Worm (Caenorhabditis elegans) whole organism, late embryonic: ENCODE results near the gene nhr-137.

Experiments used
- Y22D7AL.16 ChIP-seq: sonication (generic microtip); optimal IDR thresholded peaks from 2 replicates; lab custom pipeline; 2016; ENCODE audit warnings: missing genetic modification characterization, missing compliant biosample characterization
- ama-1 ChIP-seq: fragments of 150-350 bp; optimal IDR thresholded peaks from 2 replicates; lab custom pipeline; 2014
- ceh-14 ChIP-seq: sonication (generic microtip); optimal IDR thresholded peaks from 2 replicates; lab custom pipeline; 2016; ENCODE audit warnings: missing genotype, missing genetic modification characterization, missing compliant biosample characterization
- ceh-2 ChIP-seq: sonication (generic microtip); optimal IDR thresholded peaks from 2 replicates; lab custom pipeline; 2016; ENCODE audit warnings: missing genotype, missing genetic modification characterization, missing compliant biosample characterization
- ceh-22 ChIP-seq: sonication (generic microtip); optimal IDR thresholded peaks from 2 replicates; lab custom pipeline; 2017; ENCODE audit warnings: missing biosample characterization, missing genetic modification characterization
- ceh-24 ChIP-seq: sonication (generic microtip); optimal IDR thresholded peaks from 2 replicates; lab custom pipeline; 2016; ENCODE audit warnings: mild to moderate bottlenecking, missing genetic modification characterization, missing compliant biosample characterization
- ceh-30 ChIP-seq: fragments of 150-350 bp; optimal IDR thresholded peaks from 2 replicates; lab custom pipeline; 2014; ENCODE audit warnings: missing biosample characterization, missing genetic modification characterization
- ceh-6 ChIP-seq: fragments of 200-800 bp; sonication (Bioruptor generic); optimal IDR thresholded peaks from 2 replicates; lab custom pipeline; 2018; ENCODE audit warnings: mild to moderate bottlenecking, missing genetic modification characterization, missing compliant biosample characterization
- che-1 ChIP-seq: sonication (generic microtip); optimal IDR thresholded peaks from 2 replicates; lab custom pipeline; 2016; ENCODE audit warnings: mild to moderate bottlenecking, missing genetic modification characterization, missing compliant biosample characterization
- elt-2 ChIP-seq: sonication (generic microtip); optimal IDR thresholded peaks from 2 replicates; lab custom pipeline; 2016; ENCODE audit warnings: missing genetic modification reagents, missing genetic modification characterization, missing compliant biosample characterization
- elt-4 ChIP-seq: sonication (generic microtip); optimal IDR thresholded peaks from 2 replicates; lab custom pipeline; 2016; ENCODE audit warnings: missing genetic modification characterization, missing compliant biosample characterization
- ets-4 ChIP-seq: sonication (generic microtip); optimal IDR thresholded peaks from 2 replicates; lab custom pipeline; 2016; ENCODE audit warnings: missing genetic modification characterization, missing compliant biosample characterization
- eyg-1 ChIP-seq: sonication (generic microtip); optimal IDR thresholded peaks from 2 replicates; lab custom pipeline; 2016; ENCODE audit warnings: missing genotype, missing genetic modification characterization, missing compliant biosample characterization
- fkh-10 ChIP-seq: fragments of 150-350 bp; optimal IDR thresholded peaks from 2 replicates; lab custom pipeline; 2014; ENCODE audit warnings: missing biosample characterization, missing genetic modification reagents, missing genetic modification characterization
- fkh-6 ChIP-seq: sonication (generic microtip); optimal IDR thresholded peaks from 2 replicates; lab custom pipeline; 2016; ENCODE audit warnings: missing genetic modification characterization, missing compliant biosample characterization
- hlh-30 ChIP-seq: sonication (generic microtip); optimal IDR thresholded peaks from 2 replicates; lab custom pipeline; 2017; ENCODE audit warnings: antibody characterized with exemption, missing genetic modification characterization, missing compliant biosample characterization; ENCODE audit not compliant: insufficient read depth
- lin-11 ChIP-seq: fragments of 200-800 bp; sonication (Bioruptor generic); optimal IDR thresholded peaks from 2 replicates; lab custom pipeline; 2018; ENCODE audit warnings: mild to moderate bottlenecking, missing genetic modification characterization, missing compliant biosample characterization
- madf-2 ChIP-seq: sonication (generic microtip); optimal IDR thresholded peaks from 2 replicates; lab custom pipeline; 2017; ENCODE audit warnings: missing genetic modification characterization, missing compliant biosample characterization
- nfya-1 ChIP-seq: sonication (generic microtip); optimal IDR thresholded peaks from 2 replicates; lab custom pipeline; 2017; ENCODE audit warnings: missing genetic modification characterization, mild to moderate bottlenecking, missing compliant biosample characterization, antibody characterized with exemption, moderate library complexity
- nhr-11 ChIP-seq: fragments of 150-350 bp; optimal IDR thresholded peaks from 2 replicates; lab custom pipeline; 2014; ENCODE audit warnings: missing biosample characterization, missing genetic modification characterization
- nhr-232 ChIP-seq: sonication (generic microtip); optimal IDR thresholded peaks from 2 replicates; lab custom pipeline; 2016; ENCODE audit warnings: missing genetic modification characterization, missing compliant biosample characterization
- odd-2 ChIP-seq: sonication (generic microtip); optimal IDR thresholded peaks from 2 replicates; lab custom pipeline; 2017; ENCODE audit warnings: antibody characterized with exemption, mild to moderate bottlenecking, missing genetic modification characterization, missing compliant biosample characterization
- pax-1 ChIP-seq: fragments of 150-350 bp; optimal IDR thresholded peaks from 2 replicates; lab custom pipeline; 2014; ENCODE audit warnings: missing biosample characterization, missing genetic modification characterization
- pha-2 ChIP-seq: sonication (generic microtip); optimal IDR thresholded peaks from 2 replicates; lab custom pipeline; 2017; ENCODE audit warnings: mild to moderate bottlenecking, missing genetic modification characterization, missing compliant biosample characterization
- rnt-1 ChIP-seq: sonication (generic microtip); optimal IDR thresholded peaks from 2 replicates; lab custom pipeline; 2016; ENCODE audit warnings: missing genetic modification characterization, missing compliant biosample characterization
- tbx-2 ChIP-seq: sonication (generic microtip); optimal IDR thresholded peaks from 2 replicates; lab custom pipeline; 2016; ENCODE audit warnings: missing genetic modification characterization, missing compliant biosample characterization
- tbx-7 ChIP-seq: sonication (generic microtip); optimal IDR thresholded peaks from 2 replicates; lab custom pipeline; 2016; ENCODE audit warnings: missing genotype, missing genetic modification characterization, missing compliant biosample characterization
- ttx-3 ChIP-seq: sonication (generic microtip); optimal IDR thresholded peaks from 2 replicates; lab custom pipeline; 2016; ENCODE audit warnings: missing genetic modification reagents, missing genetic modification characterization, missing compliant biosample characterization
- unc-3 ChIP-seq, 2 experiments: fragments of 200-800 bp in 1 of 2; sonication (Bioruptor generic) in 1 of 2; sonication (generic microtip) in 1 of 2; conservative IDR thresholded peaks in 1 of 2; optimal IDR thresholded peaks in 1 of 2; 2 replicates each; pipeline versions ENCODE4 v1.3.6 to Lab custom; 2016 to 2022; ENCODE audit warnings: missing compliant biosample characterization in 2 of 2, missing genetic modification characterization in 2 of 2, missing genetic modification reagents in 1 of 2
- unc-42 ChIP-seq: sonication (generic microtip); optimal IDR thresholded peaks from 2 replicates; lab custom pipeline; 2016; ENCODE audit warnings: missing genotype, missing genetic modification characterization, missing compliant biosample characterization
- unc-55 ChIP-seq: sonication (generic microtip); optimal IDR thresholded peaks from 2 replicates; lab custom pipeline; 2017; ENCODE audit warnings: missing biosample characterization, missing genetic modification reagents, missing genetic modification characterization
- ztf-16 ChIP-seq: sonication (generic microtip); optimal IDR thresholded peaks from 2 replicates; lab custom pipeline; 2017; ENCODE audit warnings: missing genetic modification characterization, missing compliant biosample characterization

The nhr-137 gene

DNA sequence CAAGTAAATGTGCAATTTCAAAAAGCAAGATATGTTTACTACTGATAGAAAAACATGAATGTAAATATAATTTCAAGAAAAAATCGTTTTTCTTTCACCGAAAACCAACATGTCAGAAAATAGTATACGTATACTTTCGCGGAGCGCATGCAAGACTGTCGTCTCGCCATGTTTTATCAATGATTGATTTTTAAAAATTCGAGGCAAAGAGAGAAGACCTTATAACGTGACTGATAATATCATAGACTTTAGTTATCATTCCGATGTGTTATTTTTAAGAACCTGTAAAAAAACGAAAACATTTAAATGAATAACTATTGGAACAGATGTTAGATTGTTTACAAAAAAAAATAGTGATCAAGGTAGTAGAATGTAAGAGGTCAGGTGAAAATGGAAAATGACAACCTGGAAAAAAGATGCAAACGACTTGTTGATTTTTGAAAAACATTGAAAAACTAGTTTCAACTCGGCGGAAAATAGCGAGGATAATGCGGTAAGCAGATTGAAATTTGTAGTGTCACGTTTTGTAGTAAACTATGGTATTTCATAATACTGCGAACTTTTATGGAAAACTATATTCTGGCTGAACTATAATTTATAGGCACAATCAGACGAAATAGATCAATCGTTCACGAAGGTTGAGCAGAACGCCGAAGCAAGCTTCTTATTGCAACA is 22.3 kb downstream of the nhr-137 start:
- TF ChIP-seq Y22D7AL.16: no peak
- no peak for TF ChIP-seq pha-2
- TF ChIP-seq eyg-1 (tag; lab: Kevin White, UChicago): no peak
- TF ChIP-seq, all 69 proteins: peak for 0

DNA sequence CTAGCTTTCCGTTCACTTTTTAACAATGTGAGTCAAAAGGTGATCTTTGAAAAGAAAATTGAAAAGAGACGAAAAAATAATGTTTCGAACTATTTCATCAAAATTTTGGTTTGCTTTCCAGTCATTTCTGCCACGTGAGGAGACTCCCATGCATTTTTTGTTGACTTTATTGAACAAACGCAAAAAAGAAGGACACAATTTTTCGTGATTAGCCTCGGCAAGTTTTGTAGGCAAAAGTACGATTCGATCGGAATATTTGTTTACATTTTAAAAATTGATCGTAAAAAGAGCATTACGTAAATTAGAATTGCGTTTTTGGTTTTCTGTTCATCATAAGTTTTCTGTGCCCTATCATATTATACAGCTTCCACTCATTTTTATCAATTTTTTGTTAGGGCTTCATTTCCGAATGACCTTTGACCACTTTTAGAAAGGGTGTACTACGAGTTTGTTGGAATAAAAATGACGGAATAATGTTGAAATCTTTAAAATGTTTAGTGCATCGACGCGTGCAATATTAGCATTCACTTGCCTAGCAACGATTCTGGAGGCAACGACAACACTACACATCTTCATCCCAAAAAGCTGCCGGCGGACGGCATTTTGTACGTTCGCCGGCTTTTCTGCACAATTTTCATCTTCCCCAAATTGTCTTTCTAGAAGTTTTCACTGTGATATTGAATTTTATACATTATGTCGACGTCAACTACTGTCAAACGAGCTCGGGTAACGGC is 23.7 kb downstream of the nhr-137 start, which contains the start of gene C56E10.3:
Gene C56E10.3 (plus strand): TSS at position 684 of the 734 bp plus-strand sequence.
- no peak for TF ChIP-seq odd-2
- TF ChIP-seq Y22D7AL.16: no peak
- no peak for TF ChIP-seq ets-4
- TF ChIP-seq pax-1 (tag; lab: Kevin White, UChicago): no peak
- no peak for TF ChIP-seq nhr-11
- TF ChIP-seq hlh-30 (tag; lab: Kevin White, UChicago): no peak
- TF ChIP-seq unc-3 (GFP tag; conservative IDR thresholded peaks at IDR 0.05; lab: Robert Waterston, UW): no peak
- no peak for TF ChIP-seq unc-3 (tag; optimal IDR thresholded peaks at IDR 0.05; lab: Kevin White, UChicago)
- no peak for TF ChIP-seq rnt-1 (tag; lab: Kevin White, UChicago)
- TF ChIP-seq eyg-1 (tag; lab: Kevin White, UChicago): no peak
- TF ChIP-seq fkh-10 (GFP tag; lab: Kevin White, UChicago): no peak
- no peak for TF ChIP-seq tbx-7 (tag; lab: Kevin White, UChicago)
- no peak for TF ChIP-seq ceh-6 (GFP tag; lab: Kevin White, UChicago)

DNA sequence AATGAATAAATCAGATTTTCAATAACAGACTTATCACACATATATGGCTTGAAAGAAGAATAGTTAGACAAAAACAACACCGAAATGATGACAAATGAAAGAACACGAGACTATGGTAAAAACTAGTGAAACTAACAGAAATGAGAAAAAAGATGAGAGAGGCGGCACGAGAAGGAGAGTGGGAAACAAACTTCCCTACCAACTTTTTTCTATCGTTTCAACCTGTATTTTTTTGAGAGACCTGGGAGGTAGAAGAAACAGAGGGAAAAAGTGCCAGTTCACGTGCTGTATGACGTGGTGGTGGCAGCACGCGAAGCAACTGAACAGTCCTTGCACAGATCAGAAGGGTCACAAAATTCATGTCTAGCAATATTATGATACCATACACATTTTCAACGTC is 26.0 kb downstream of the nhr-137 start:
- TF ChIP-seq eyg-1 (tag; lab: Kevin White, UChicago) (no peak), che-1 (tag; lab: Kevin White, UChicago) (no peak), nhr-232 (tag; lab: Kevin White, UChicago) (no peak), fkh-6 (no peak), tbx-2 (tag; lab: Kevin White, UChicago) (no peak)

ce11 chrX:6641509-6641908 is 27.3 kb downstream of the nhr-137 start:
- no peak for TF ChIP-seq ztf-16 (tag; lab: Kevin White, UChicago)
- TF ChIP-seq ama-1 (lab: Kevin White, UChicago): no peak
- TF ChIP-seq hlh-30 (tag; lab: Kevin White, UChicago): no peak
- TF ChIP-seq unc-42 (tag; lab: Kevin White, UChicago): no peak
- no peak for TF ChIP-seq ceh-24 (tag; lab: Kevin White, UChicago)
- TF ChIP-seq ceh-14 (tag; lab: Kevin White, UChicago): no peak
- no peak for TF ChIP-seq ceh-2
- TF ChIP-seq unc-55 (GFP tag; lab: Kevin White, UChicago): no peak
- no peak for TF ChIP-seq elt-4 (tag; lab: Kevin White, UChicago)
- no peak for TF ChIP-seq ceh-22 (tag; lab: Kevin White, UChicago)
- no peak for TF ChIP-seq tbx-7 (tag; lab: Kevin White, UChicago)
- TF ChIP-seq pax-1 (tag; lab: Kevin White, UChicago): no peak
- TF ChIP-seq nfya-1 (tag; lab: Kevin White, UChicago): no peak
- no peak for TF ChIP-seq ceh-30 (tag; lab: Kevin White, UChicago)
- no peak for TF ChIP-seq pha-2
- TF ChIP-seq madf-2 (tag; lab: Kevin White, UChicago): no peak
- TF ChIP-seq ttx-3 (tag; lab: Kevin White, UChicago): no peak
- no peak for TF ChIP-seq elt-2 (tag; lab: Kevin White, UChicago)
- no peak for TF ChIP-seq rnt-1 (tag; lab: Kevin White, UChicago)
- TF ChIP-seq lin-11 (tag; lab: Kevin White, UChicago): no peak
